Worm (Caenorhabditis elegans) whole organism, L2 larva: ENCODE results near the gene T25B2.2.

ENCODE experiments used
- Y55F3AM.14 ChIP-seq: fragments of 200-800 bp; sonication (Bioruptor generic); optimal IDR thresholded peaks from 2 replicates; lab custom pipeline; 2018; ENCODE audit warnings: mild to moderate bottlenecking, missing genetic modification characterization, missing compliant biosample characterization
- ceh-82 ChIP-seq: fragments of 150-350 bp; optimal IDR thresholded peaks from 2 replicates; lab custom pipeline; 2014; ENCODE audit warnings: missing biosample characterization, missing genetic modification characterization
- fos-1 ChIP-seq: fragments of 150-350 bp; optimal IDR thresholded peaks from 2 replicates; lab custom pipeline; 2014; ENCODE audit warnings: missing biosample characterization, missing genetic modification characterization
- lin-39 ChIP-seq: fragments of 150-350 bp; optimal IDR thresholded peaks from 2 replicates; lab custom pipeline; 2014; ENCODE audit warnings: missing biosample characterization, missing genetic modification reagents, missing genetic modification characterization
- mdl-1 ChIP-seq, 2 experiments: fragments of 150-350 bp in 1 of 2; sonication (generic microtip) in 1 of 2; optimal IDR thresholded peaks; 2 replicates each; lab custom pipeline; 2017; ENCODE audit warnings: missing biosample characterization in 2 of 2, missing genetic modification characterization in 2 of 2
- nhr-6 ChIP-seq: fragments of 150-350 bp; optimal IDR thresholded peaks from 2 replicates; lab custom pipeline; 2014; ENCODE audit warnings: missing biosample characterization, missing genetic modification characterization
- nhr-77 ChIP-seq: fragments of 150-350 bp; optimal IDR thresholded peaks from 2 replicates; lab custom pipeline; 2014; ENCODE audit warnings: missing biosample characterization, missing genetic modification characterization
- zag-1 ChIP-seq: fragments of 150-350 bp; optimal IDR thresholded peaks from 2 replicates; lab custom pipeline; 2014; ENCODE audit warnings: missing biosample characterization, missing genetic modification characterization

DNA sequence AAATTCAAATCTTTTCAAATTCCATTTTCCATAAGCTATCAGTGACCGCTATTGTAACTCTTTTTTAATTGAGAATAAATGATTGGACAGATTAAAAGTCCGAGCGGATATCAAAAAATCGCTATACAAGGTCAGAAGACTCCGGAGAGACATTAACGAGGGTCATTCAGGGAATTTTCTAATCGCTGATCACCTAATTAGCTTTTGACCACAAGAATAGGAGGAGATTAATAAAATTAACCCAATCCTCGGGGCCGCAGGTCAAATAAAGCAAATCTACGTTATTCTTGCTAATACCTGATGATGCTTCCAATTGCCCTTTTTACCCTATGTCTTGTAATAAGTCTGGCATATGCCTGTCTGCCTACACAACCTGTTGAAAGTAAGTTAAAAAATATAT is 4.2 kb downstream of the T25B2.2 start, which contains the start of gene T25B2.1:
- TF ChIP-seq zag-1 (tag; lab: Kevin White, UChicago) (no peak), ceh-82 (tag; lab: Kevin White, UChicago) (no peak), nhr-77 (tag; lab: Kevin White, UChicago) (no peak), lin-39 (no peak), Y55F3AM.14 (GFP tag; lab: Kevin White, UChicago) (no peak), fos-1 (tag; lab: Kevin White, UChicago) (no peak), nhr-6 (no peak), mdl-1 (tag; optimal IDR thresholded peaks at IDR 0.05; lab: Kevin White, UChicago) (no peak)
